Fruit fly (Drosophila melanogaster) whole organism, wandering third instar larva: ENCODE measurements around the gene CG7512.

ENCODE experiments used
- Abd-B ChIP-seq: fragments of >200 bp; optimal IDR thresholded peaks from 2 replicates; lab custom pipeline; 2017; ENCODE audit warnings: missing biosample characterization, missing genetic modification characterization
- CG32264 ChIP-seq: fragments of 200-800 bp; sonication (Bioruptor generic); optimal IDR thresholded peaks from 2 replicates; lab custom pipeline; 2016; ENCODE audit warnings: missing biosample characterization, missing genetic modification characterization
- CG9705 ChIP-seq: fragments of 200-800 bp; sonication (Bioruptor generic); optimal IDR thresholded peaks from 2 replicates; lab custom pipeline; 2018; ENCODE audit warnings: missing biosample characterization, mild to moderate bottlenecking, missing genetic modification characterization
- CrebA ChIP-seq: fragments of 200-800 bp; sonication (Bioruptor generic); optimal IDR thresholded peaks from 2 replicates; lab custom pipeline; 2016; ENCODE audit warnings: missing biosample characterization, mild to moderate bottlenecking, missing genetic modification characterization, borderline replicate concordance
- Dfd ChIP-seq: fragments of >200 bp; optimal IDR thresholded peaks from 2 replicates; lab custom pipeline; 2017; ENCODE audit warnings: missing biosample characterization, missing genetic modification characterization
- Dif ChIP-seq: fragments of 200-275, 200-300 bp; sonication (Bioruptor generic); optimal IDR thresholded peaks from 2 replicates; lab custom pipeline; 2018; ENCODE audit warnings: missing biosample characterization, missing genetic modification characterization; ENCODE audit not compliant: partially characterized antibody
- GATAd ChIP-seq: sonication (Bioruptor generic); optimal IDR thresholded peaks from 2 replicates; lab custom pipeline; 2016; ENCODE audit warnings: missing biosample characterization, missing genetic modification characterization
- HLH106 ChIP-seq: fragments of 200-800 bp; optimal IDR thresholded peaks from 3 replicates; lab custom pipeline; 2019; ENCODE audit warnings: missing biosample characterization, mild to moderate bottlenecking, missing genetic modification characterization, moderate library complexity
- Hnf4 ChIP-seq: fragments of 200-800 bp; sonication (Bioruptor generic); optimal IDR thresholded peaks from 2 replicates; lab custom pipeline; 2016; ENCODE audit warnings: missing biosample characterization, mild to moderate bottlenecking, missing genetic modification characterization
- Hr78 ChIP-seq: fragments of >200 bp; optimal IDR thresholded peaks from 2 replicates; lab custom pipeline; 2017; ENCODE audit warnings: missing biosample characterization, missing genetic modification characterization
- Hr83 ChIP-seq: fragments of 200-300 bp; sonication (Bioruptor generic); optimal IDR thresholded peaks from 2 replicates; lab custom pipeline; 2016; ENCODE audit warnings: missing biosample characterization, mild to moderate bottlenecking, missing genetic modification characterization, moderate library complexity; ENCODE audit not compliant: poor library complexity, severe bottlenecking
- Jra ChIP-seq: sonication (Bioruptor generic); optimal IDR thresholded peaks from 2 replicates; lab custom pipeline; 2016; ENCODE audit warnings: missing biosample characterization, missing genetic modification characterization
- Mio ChIP-seq: sonication (Bioruptor generic); optimal IDR thresholded peaks from 2 replicates; lab custom pipeline; 2016; ENCODE audit warnings: missing biosample characterization, missing genetic modification characterization
- Myc ChIP-seq: fragments of >200 bp; optimal IDR thresholded peaks from 2 replicates; lab custom pipeline; 2017
- N ChIP-seq: fragments of >200 bp; optimal IDR thresholded peaks from 2 replicates; lab custom pipeline; 2018; ENCODE audit warnings: missing biosample characterization, missing external identifiers, missing genetic modification characterization
- OdsH ChIP-seq: fragments of 200-800 bp; sonication (Bioruptor generic); optimal IDR thresholded peaks from 2 replicates; lab custom pipeline; 2016; ENCODE audit warnings: missing biosample characterization, mild to moderate bottlenecking, missing genetic modification characterization
- Rel ChIP-seq, 2 experiments: fragments of 200-800 bp; sonication (Bioruptor generic) in 1 of 2; optimal IDR thresholded peaks; 2 replicates in 1 of 2; 3 replicates in 1 of 2; lab custom pipeline; 2016 to 2019; ENCODE audit warnings: mild to moderate bottlenecking in 2 of 2, missing biosample characterization in 2 of 2, missing genetic modification characterization in 2 of 2, moderate library complexity in 1 of 2
- Sp1 ChIP-seq: fragments of 200-800 bp; sonication (Bioruptor generic); optimal IDR thresholded peaks from 3 replicates; lab custom pipeline; 2019; ENCODE audit warnings: missing biosample characterization, mild to moderate bottlenecking, missing genetic modification characterization, moderate library complexity
- Vsx2 ChIP-seq: fragments of 200-300, 225-300 bp; sonication (Bioruptor generic); optimal IDR thresholded peaks from 2 replicates; lab custom pipeline; 2018; ENCODE audit warnings: missing biosample characterization, missing genetic modification characterization; ENCODE audit not compliant: partially characterized antibody
- br ChIP-seq: fragments of 200-800 bp; sonication (Bioruptor generic); optimal IDR thresholded peaks from 2 replicates; lab custom pipeline; 2016; ENCODE audit warnings: missing biosample characterization, missing genetic modification characterization
- brk ChIP-seq: fragments of 200-800 bp; sonication (Bioruptor generic); optimal IDR thresholded peaks from 2 replicates; lab custom pipeline; 2016; ENCODE audit warnings: missing biosample characterization, mild to moderate bottlenecking, missing genetic modification characterization
- dl ChIP-seq, 2 experiments: fragments of 175-275, 200-275 bp in 1 of 2; fragments of 200-275 bp in 1 of 2; sonication (Bioruptor generic); optimal IDR thresholded peaks; lab custom pipeline; 2018; ENCODE audit warnings: mild to moderate bottlenecking in 2 of 2, missing biosample characterization in 2 of 2, missing genetic modification characterization in 2 of 2, moderate library complexity in 2 of 2; ENCODE audit not compliant: partially characterized antibody in 2 of 2, insufficient read depth in 1 of 2
- dmrt93B ChIP-seq: fragments of 200-800 bp; sonication (Bioruptor generic); optimal IDR thresholded peaks from 2 replicates; lab custom pipeline; 2018; ENCODE audit warnings: missing biosample characterization, mild to moderate bottlenecking, missing genetic modification characterization
- dsf ChIP-seq: sonication (Bioruptor generic); optimal IDR thresholded peaks from 2 replicates; lab custom pipeline; 2016; ENCODE audit warnings: missing biosample characterization, missing genetic modification characterization, borderline replicate concordance
- ey ChIP-seq: fragments of 200-800 bp; sonication (Bioruptor generic); optimal IDR thresholded peaks from 2 replicates; lab custom pipeline; 2016; ENCODE audit warnings: missing biosample characterization, missing genetic modification characterization
- foxo ChIP-seq, 2 experiments: fragments of 200-800 bp; sonication (Bioruptor generic); optimal IDR thresholded peaks; 2 replicates in 1 of 2; 3 replicates in 1 of 2; lab custom pipeline; 2016 to 2017; ENCODE audit warnings: missing biosample characterization in 2 of 2, missing genetic modification characterization in 2 of 2
- fru ChIP-seq: fragments of 200-800 bp; sonication (Bioruptor generic); optimal IDR thresholded peaks from 3 replicates; lab custom pipeline; 2016; ENCODE audit warnings: missing biosample characterization, mild to moderate bottlenecking, missing genetic modification characterization
- h ChIP-seq: fragments of 200-800 bp; sonication (Bioruptor generic); optimal IDR thresholded peaks from 3 replicates; lab custom pipeline; 2016; ENCODE audit warnings: missing biosample characterization, mild to moderate bottlenecking, missing genetic modification characterization
- jim ChIP-seq: fragments of 175-275, 200-325 bp; sonication (Bioruptor generic); optimal IDR thresholded peaks from 2 replicates; lab custom pipeline; 2016; ENCODE audit warnings: missing biosample characterization, mild to moderate bottlenecking, missing genetic modification characterization
- lola ChIP-seq: fragments of >200 bp; optimal IDR thresholded peaks from 2 replicates; lab custom pipeline; 2017; ENCODE audit warnings: missing biosample characterization, missing genetic modification characterization
- pan ChIP-seq: fragments of >200 bp; optimal IDR thresholded peaks from 2 replicates; lab custom pipeline; 2017
- psq ChIP-seq: fragments of 200-800 bp; sonication (Bioruptor generic); optimal IDR thresholded peaks from 3 replicates; lab custom pipeline; 2017; ENCODE audit warnings: missing biosample characterization, mild to moderate bottlenecking, missing genetic modification characterization, moderate library complexity
- rgr ChIP-seq: fragments of 200-800 bp; sonication (Bioruptor generic); optimal IDR thresholded peaks from 3 replicates; lab custom pipeline; 2016; ENCODE audit warnings: missing biosample characterization, mild to moderate bottlenecking, missing genetic modification characterization
- sage ChIP-seq: fragments of 200-800 bp; sonication (Bioruptor generic); optimal IDR thresholded peaks from 2 replicates; lab custom pipeline; 2016; ENCODE audit warnings: missing biosample characterization, mild to moderate bottlenecking, missing genetic modification characterization
- sv ChIP-seq: fragments of 200-800 bp; sonication (Bioruptor generic); optimal IDR thresholded peaks from 3 replicates; lab custom pipeline; 2016; ENCODE audit warnings: missing biosample characterization, missing genetic modification characterization
- tai ChIP-seq: sonication (Bioruptor generic); optimal IDR thresholded peaks from 2 replicates; lab custom pipeline; 2016; ENCODE audit warnings: missing biosample characterization, missing genetic modification characterization
- usp ChIP-seq: fragments of >200 bp; optimal IDR thresholded peaks from 2 replicates; lab custom pipeline; 2017; ENCODE audit warnings: missing biosample characterization, missing genetic modification characterization
- woc ChIP-seq: sonication (Bioruptor generic); optimal IDR thresholded peaks from 2 replicates; lab custom pipeline; 2016; ENCODE audit warnings: missing biosample characterization, mild to moderate bottlenecking, missing genetic modification characterization

The CG7512 gene

DNA sequence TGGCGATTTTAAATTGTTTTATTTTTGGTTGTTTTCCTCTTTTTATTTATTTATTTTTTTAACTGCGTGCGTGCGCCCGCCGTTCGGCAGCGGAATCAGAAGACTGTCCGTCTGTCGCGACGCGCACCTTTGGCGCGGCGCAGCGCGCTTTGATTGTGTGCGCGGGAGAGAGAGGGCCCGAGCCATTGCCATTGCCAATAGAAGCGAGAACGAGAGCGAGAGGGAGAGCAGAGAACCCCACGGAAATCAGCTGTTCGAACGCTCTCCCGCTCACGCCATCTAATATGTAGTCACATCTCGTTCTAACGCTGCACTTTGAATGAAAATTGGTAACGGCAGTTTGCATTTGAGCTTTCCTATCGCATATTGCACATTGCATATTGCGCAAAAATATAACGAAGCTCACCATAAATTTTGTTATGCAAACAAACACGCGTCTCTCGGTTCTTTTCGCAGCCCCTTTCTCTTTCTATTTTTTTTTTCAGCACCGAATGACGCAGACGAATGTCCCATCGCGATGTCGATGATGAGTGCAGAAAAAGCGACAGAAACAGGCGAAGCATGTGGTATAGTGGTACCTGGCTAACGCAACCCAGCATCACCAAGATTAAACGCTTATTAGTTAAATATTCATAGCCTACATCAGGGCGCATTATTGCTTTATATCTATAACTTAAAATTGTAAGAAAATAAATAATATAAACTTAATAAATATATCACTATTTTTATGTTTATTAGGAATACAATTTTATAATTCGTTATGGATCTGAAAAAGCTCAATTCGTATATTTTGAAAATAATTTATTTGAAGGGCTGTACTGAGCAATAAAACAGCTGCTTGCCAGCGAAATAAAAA, 21.1 kb downstream of the CG7512 start:
- TF ChIP-seq Dif (peak; percentile 92), Myc (lab: Kevin White, UChicago) (no peak), rgr (peak; percentile 39), sv (no peak), Sp1 (peak; percentile 4), GATAd (no peak), Hnf4 (GFP tag; lab: Kevin White, UChicago) (no peak), dl (GFP tag; optimal IDR thresholded peaks at IDR 0.05; lab: Kevin White, UChicago; ENCODE audit: insufficient read depth in 1 of 2, partially characterized antibody in 2 of 2) (peak; percentile 46 to 79), Hr78 (GFP tag; lab: Kevin White, UChicago) (no peak), dmrt93B (GFP tag; lab: Kevin White, UChicago) (no peak), Abd-B (GFP tag; lab: Kevin White, UChicago) (no peak), woc (GFP tag; lab: Kevin White, UChicago) (no peak), usp (no peak), CG32264 (GFP tag; lab: Kevin White, UChicago) (no peak), Mio (GFP tag; lab: Kevin White, UChicago) (no peak), N (GFP tag; lab: Kevin White, UChicago) (peak; percentile 18), tai (GFP tag; lab: Kevin White, UChicago) (no peak), h (GFP tag; lab: Kevin White, UChicago) (peak; percentile 42), Vsx2 (GFP tag; lab: Kevin White, UChicago) (peak; percentile 50), ey (no peak), foxo (GFP tag; optimal IDR thresholded peaks at IDR 0.05; lab: Kevin White, UChicago) (peak in 1 of 2 experiments; percentile 15), CG9705 (GFP tag; lab: Kevin White, UChicago) (no peak), lola (GFP tag; lab: Kevin White, UChicago) (no peak), Hr83 (GFP tag; lab: Kevin White, UChicago) (peak; percentile 8), psq (GFP tag; lab: Kevin White, UChicago) (peak; percentile 30), sage (GFP tag; lab: Kevin White, UChicago) (no peak), CrebA (GFP tag; lab: Kevin White, UChicago) (no peak), Dfd (no peak), fru (GFP tag; lab: Kevin White, UChicago) (no peak), Rel (GFP tag; optimal IDR thresholded peaks at IDR 0.05; lab: Kevin White, UChicago) (no peak), Rel (tag; optimal IDR thresholded peaks at IDR 0.05; lab: Kevin White, UChicago) (peak; percentile 34), brk (GFP tag; lab: Kevin White, UChicago) (no peak), jim (no peak), br (GFP tag; lab: Kevin White, UChicago) (no peak), Jra (no peak), HLH106 (tag; lab: Kevin White, UChicago) (peak; percentile 31), OdsH (GFP tag; lab: Kevin White, UChicago) (peak; percentile 34), pan (lab: Kevin White, UChicago) (no peak), dsf (GFP tag; lab: Kevin White, UChicago) (no peak)
- TF ChIP-seq, all 38 proteins: peak for 13

DNA sequence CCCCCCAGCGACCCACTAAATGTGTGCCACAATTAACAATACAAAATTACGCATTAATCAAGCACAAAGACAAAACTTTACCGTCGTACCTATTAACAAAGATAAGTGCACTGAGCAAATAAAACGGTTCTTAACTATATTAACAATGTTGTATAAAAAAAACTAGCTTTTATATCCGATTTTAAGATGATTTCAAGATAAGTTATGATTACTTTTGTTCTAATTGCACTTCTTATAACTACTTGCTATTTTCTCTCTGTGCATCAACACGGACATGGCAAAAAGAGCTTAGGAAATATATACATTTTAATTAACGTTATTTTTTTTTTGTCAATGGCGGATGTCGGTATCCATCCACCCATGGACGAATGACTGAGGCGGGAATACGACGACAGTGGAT, 22.6 kb downstream of the CG7512 start:
- TF ChIP-seq fru (GFP tag; lab: Kevin White, UChicago): no peak
- peak; percentile 19 for TF ChIP-seq HLH106 (tag; lab: Kevin White, UChicago)
- TF ChIP-seq Dfd: no peak
- TF ChIP-seq foxo (GFP tag; optimal IDR thresholded peaks at IDR 0.05; lab: Kevin White, UChicago): peak in 1 of 2 experiments; percentile 21
- TF ChIP-seq h (GFP tag; lab: Kevin White, UChicago): peak; percentile 36
